Fruit fly (Drosophila melanogaster) whole organism, embryonic: ENCODE measurements around the gene CG12811.

Experiments used
- Ada2b ChIP-seq: fragments of 200-800 bp; sonication (Bioruptor generic); IDR thresholded peaks from 2 replicates; pipeline ENCODE4 v1.3.6; 2022; ENCODE audit warnings: missing biosample characterization, missing genetic modification characterization
- Asciz ChIP-seq: fragments of 200-800 bp; sonication (Bioruptor generic); optimal IDR thresholded peaks from 2 replicates; lab custom pipeline; 2017; ENCODE audit warnings: missing biosample characterization, mild to moderate bottlenecking, missing genetic modification characterization, missing genetic modification reagents
- Atf-2 ChIP-seq: fragments of 200-800 bp; sonication (Bioruptor generic); optimal IDR thresholded peaks from 2 replicates; lab custom pipeline; 2016; ENCODE audit warnings: missing biosample characterization, missing genetic modification characterization
- CG10431 ChIP-seq: fragments of 200-800 bp; sonication (Bioruptor generic); optimal IDR thresholded peaks from 3 replicates; lab custom pipeline; 2018; ENCODE audit warnings: missing biosample characterization, mild to moderate bottlenecking, missing genetic modification characterization
- CG10543 ChIP-seq: fragments of 200-800 bp; sonication (Bioruptor generic); optimal IDR thresholded peaks from 3 replicates; lab custom pipeline; 2017; ENCODE audit warnings: missing biosample characterization, mild to moderate bottlenecking, missing genetic modification characterization, moderate library complexity
- CG12071 ChIP-seq: fragments of 200-800 bp; sonication (Bioruptor generic); optimal IDR thresholded peaks from 3 replicates; lab custom pipeline; 2018; ENCODE audit warnings: missing biosample characterization, mild to moderate bottlenecking, missing genetic modification characterization
- CG13296 ChIP-seq: fragments of 200-800 bp; sonication (Bioruptor generic); optimal IDR thresholded peaks from 3 replicates; lab custom pipeline; 2018; ENCODE audit warnings: missing biosample characterization, mild to moderate bottlenecking, missing genetic modification characterization
- CG14710 ChIP-seq: fragments of 200-800 bp; sonication (Bioruptor generic); optimal IDR thresholded peaks from 3 replicates; lab custom pipeline; 2019; ENCODE audit warnings: missing biosample characterization, mild to moderate bottlenecking, missing genetic modification characterization, moderate library complexity
- CG17359 ChIP-seq: fragments of 200-800 bp; sonication (Bioruptor generic); optimal IDR thresholded peaks from 3 replicates; lab custom pipeline; 2018; ENCODE audit warnings: missing biosample characterization, mild to moderate bottlenecking, missing genetic modification characterization, moderate library complexity
- CG17361 ChIP-seq: fragments of 200-800 bp; sonication (Bioruptor generic); IDR thresholded peaks from 3 replicates; pipeline ENCODE4 v1.3.6; 2022; ENCODE audit warnings: missing biosample characterization, missing genetic modification characterization
- CG18476 ChIP-seq: fragments of 200-800 bp; sonication (Bioruptor generic); optimal IDR thresholded peaks from 2 replicates; lab custom pipeline; 2016; ENCODE audit warnings: missing biosample characterization, mild to moderate bottlenecking, missing genetic modification characterization
- CG30403 ChIP-seq: fragments of 200-800 bp; sonication (Bioruptor generic); optimal IDR thresholded peaks from 3 replicates; lab custom pipeline; 2016; ENCODE audit warnings: missing biosample characterization, missing genetic modification characterization
- CG31365 ChIP-seq: fragments of 200-800 bp; sonication (Bioruptor generic); optimal IDR thresholded peaks from 2 replicates; lab custom pipeline; 2018; ENCODE audit warnings: missing biosample characterization, mild to moderate bottlenecking, missing genetic modification characterization
- CG32532 ChIP-seq: fragments of 200-800 bp; sonication (Bioruptor generic); IDR thresholded peaks from 2 replicates; pipeline ENCODE4 v1.3.6; 2022; ENCODE audit warnings: missing biosample characterization, missing genetic modification characterization
- CG34224 ChIP-seq: fragments of 200-800 bp; sonication (Bioruptor generic); IDR thresholded peaks from 3 replicates; pipeline ENCODE4 v1.3.6; 2022; ENCODE audit warnings: missing biosample characterization, missing genetic modification characterization; ENCODE audit not compliant: partially characterized antibody
- CG34422 ChIP-seq: fragments of 200-800 bp; sonication (Bioruptor generic); IDR thresholded peaks from 3 replicates; pipeline ENCODE4 v1.3.6; 2022; ENCODE audit warnings: missing biosample characterization, missing genetic modification characterization
- CG4328 ChIP-seq: fragments of 200-800 bp; sonication (Bioruptor generic); optimal IDR thresholded peaks from 3 replicates; lab custom pipeline; 2017; ENCODE audit warnings: missing biosample characterization, missing genetic modification reagents, missing genetic modification characterization
- CG4404 ChIP-seq: fragments of 200-800 bp; sonication (Bioruptor generic); IDR thresholded peaks from 2 replicates; pipeline ENCODE4 v1.3.6; 2022; ENCODE audit warnings: missing biosample characterization, missing genetic modification characterization
- CG9797 ChIP-seq: fragments of 200-800 bp; sonication (Bioruptor generic); optimal IDR thresholded peaks from 3 replicates; lab custom pipeline; 2018; ENCODE audit warnings: missing biosample characterization, mild to moderate bottlenecking, missing genetic modification characterization
- Dbx ChIP-seq: fragments of 200-800 bp; sonication (Bioruptor generic); IDR thresholded peaks from 3 replicates; pipeline ENCODE4 v1.3.6; 2022; ENCODE audit warnings: missing biosample characterization, missing genetic modification characterization
- Gug ChIP-seq: fragments of 200-800 bp; sonication (Bioruptor generic); IDR thresholded peaks from 4 replicates; pipeline ENCODE4 v1.3.6; 2022; ENCODE audit warnings: missing biosample characterization, missing genetic modification characterization
- HHEX ChIP-seq: fragments of 200-800 bp; sonication (Bioruptor generic); optimal IDR thresholded peaks from 3 replicates; lab custom pipeline; 2017; ENCODE audit warnings: missing biosample characterization, mild to moderate bottlenecking, missing genetic modification characterization, missing genetic modification reagents
- Hmr ChIP-seq: fragments of 200-800 bp; sonication (Bioruptor generic); optimal IDR thresholded peaks from 3 replicates; lab custom pipeline; 2017; ENCODE audit warnings: mild to moderate bottlenecking, missing biosample characterization, missing genetic modification reagents, missing genetic modification characterization
- Hr3 ChIP-seq: fragments of 200-800 bp; sonication (Bioruptor generic); optimal IDR thresholded peaks from 3 replicates; lab custom pipeline; 2016; ENCODE audit warnings: missing biosample characterization, missing genetic modification characterization
- Hr51 ChIP-seq, 2 experiments: fragments of 200-800 bp; sonication (Bioruptor generic); optimal IDR thresholded peaks; 2 replicates in 1 of 2; 3 replicates in 1 of 2; lab custom pipeline; 2016 to 2018; ENCODE audit warnings: missing biosample characterization in 2 of 2, missing genetic modification characterization in 2 of 2, mild to moderate bottlenecking in 1 of 2, moderate library complexity in 1 of 2
- Mad ChIP-seq: fragments of 200-800 bp; sonication (Bioruptor generic); optimal IDR thresholded peaks from 2 replicates; lab custom pipeline; 2016; ENCODE audit warnings: missing biosample characterization, missing genetic modification characterization
- Nf-YA ChIP-seq: fragments of 200-800 bp; sonication (Bioruptor generic); IDR thresholded peaks from 2 replicates; pipeline ENCODE4 v1.3.6; 2022; ENCODE audit warnings: missing biosample characterization, missing genetic modification characterization
- Side ChIP-seq: fragments of 200-800 bp; sonication (Bioruptor generic); optimal IDR thresholded peaks from 2 replicates; lab custom pipeline; 2016; ENCODE audit warnings: missing biosample characterization, missing genetic modification characterization
- Six4 ChIP-seq: fragments of 200-800 bp; sonication (Bioruptor generic); optimal IDR thresholded peaks from 2 replicates; lab custom pipeline; 2016; ENCODE audit warnings: missing biosample characterization, missing genetic modification characterization
- Sox102F ChIP-seq: fragments of 200-800 bp; sonication (Bioruptor generic); optimal IDR thresholded peaks from 2 replicates; lab custom pipeline; 2018; ENCODE audit warnings: missing biosample characterization, mild to moderate bottlenecking, missing genetic modification characterization, moderate library complexity
- bowl ChIP-seq: fragments of 200-800 bp; sonication (Bioruptor generic); IDR thresholded peaks from 2 replicates; pipeline ENCODE4 v1.3.6; 2022; ENCODE audit warnings: missing biosample characterization, missing genetic modification characterization
- cas ChIP-seq: fragments of 200-800 bp; sonication (Bioruptor generic); IDR thresholded peaks from 2 replicates; pipeline ENCODE4 v1.3.6; 2022; ENCODE audit warnings: missing biosample characterization, missing genetic modification characterization
- crc ChIP-seq: fragments of 200-800 bp; sonication (Bioruptor generic); optimal IDR thresholded peaks from 2 replicates; lab custom pipeline; 2016; ENCODE audit warnings: missing biosample characterization, missing genetic modification characterization
- croc ChIP-seq: fragments of 200-800 bp; sonication (Bioruptor generic); conservative IDR thresholded peaks from 3 replicates; pipeline ENCODE4 v1.3.6; 2022; ENCODE audit warnings: missing biosample characterization, missing genetic modification characterization
- fu2 ChIP-seq: fragments of 200-800 bp; sonication (Bioruptor generic); optimal IDR thresholded peaks from 2 replicates; lab custom pipeline; 2016; ENCODE audit warnings: missing biosample characterization, missing genetic modification characterization
- grn ChIP-seq: fragments of 200-800 bp; sonication (Bioruptor generic); optimal IDR thresholded peaks from 3 replicates; lab custom pipeline; 2017; ENCODE audit warnings: missing biosample characterization, missing genetic modification characterization
- lmd ChIP-seq: fragments of 200-800 bp; sonication (Bioruptor generic); IDR thresholded peaks from 2 replicates; pipeline ENCODE4 v1.3.6; 2022; ENCODE audit warnings: missing biosample characterization, missing genetic modification characterization
- luna ChIP-seq: fragments of 200-800 bp; sonication (Bioruptor generic); optimal IDR thresholded peaks from 2 replicates; lab custom pipeline; 2016; ENCODE audit warnings: missing biosample characterization, missing genetic modification characterization
- nerfin-2 ChIP-seq: fragments of 200-800 bp; sonication (Bioruptor generic); IDR thresholded peaks from 2 replicates; pipeline ENCODE4 v1.3.6; 2022; ENCODE audit warnings: missing biosample characterization, missing genetic modification characterization; ENCODE audit not compliant: partially characterized antibody
- pan ChIP-seq, 4 experiments: fragments of >200 bp in 3 of 4; fragments of 200-800 bp in 1 of 4; sonication (Bioruptor generic) in 1 of 4; optimal IDR thresholded peaks in 3 of 4; IDR thresholded peaks in 1 of 4; 2 replicates each; pipeline versions ENCODE4 v1.3.6 to Lab custom; 2017 to 2022; ENCODE audit warnings: missing biosample characterization in 2 of 4, missing genetic modification characterization in 2 of 4, mixed read lengths in 1 of 4
- pita ChIP-seq: fragments of 200-800 bp; sonication (Bioruptor generic); optimal IDR thresholded peaks from 2 replicates; lab custom pipeline; 2017; ENCODE audit warnings: missing biosample characterization, mild to moderate bottlenecking, missing genetic modification characterization
- psq ChIP-seq: fragments of 200-800 bp; sonication (Bioruptor generic); optimal IDR thresholded peaks from 2 replicates; lab custom pipeline; 2017; ENCODE audit warnings: missing biosample characterization, missing genetic modification characterization
- pum ChIP-seq: fragments of 200-800 bp; sonication (Bioruptor generic); optimal IDR thresholded peaks from 2 replicates; lab custom pipeline; 2016; ENCODE audit warnings: missing biosample characterization, missing genetic modification characterization
- pzg ChIP-seq: fragments of 200-800 bp; sonication (Bioruptor generic); optimal IDR thresholded peaks from 3 replicates; lab custom pipeline; 2018; ENCODE audit warnings: missing biosample characterization, mild to moderate bottlenecking, missing genetic modification characterization, moderate library complexity
- repo ChIP-seq: fragments of 200-800 bp; sonication (Bioruptor generic); optimal IDR thresholded peaks from 2 replicates; lab custom pipeline; 2016; ENCODE audit warnings: missing biosample characterization, missing genetic modification characterization
- slp2 ChIP-seq: fragments of 200-800 bp; sonication (Bioruptor generic); optimal IDR thresholded peaks from 2 replicates; lab custom pipeline; 2016; ENCODE audit warnings: missing biosample characterization, missing genetic modification characterization
- sr ChIP-seq: fragments of 200-800 bp; sonication (Bioruptor generic); IDR thresholded peaks from 3 replicates; pipeline ENCODE4 v1.3.6; 2022; ENCODE audit warnings: missing biosample characterization, missing genetic modification characterization
- stwl ChIP-seq: fragments of 200-800 bp; sonication (Bioruptor generic); optimal IDR thresholded peaks from 3 replicates; lab custom pipeline; 2018; ENCODE audit warnings: missing biosample characterization, mild to moderate bottlenecking, missing genetic modification characterization, moderate library complexity
- tna ChIP-seq: fragments of 200-800 bp; sonication (Bioruptor generic); IDR thresholded peaks from 2 replicates; pipeline ENCODE4 v1.3.6; 2022; ENCODE audit warnings: missing biosample characterization, missing genetic modification characterization; ENCODE audit not compliant: partially characterized antibody
- usp ChIP-seq: fragments of >200 bp; optimal IDR thresholded peaks from 2 replicates; lab custom pipeline; 2017; ENCODE audit warnings: missing biosample characterization, missing genetic modification characterization
- wdn ChIP-seq: fragments of 200-800 bp; sonication (Bioruptor generic); IDR thresholded peaks from 2 replicates; pipeline ENCODE4 v1.3.6; 2022; ENCODE audit warnings: missing biosample characterization, missing genetic modification characterization
- zfh2 ChIP-seq: fragments of 200-800 bp; sonication (Bioruptor generic); optimal IDR thresholded peaks from 2 replicates; lab custom pipeline; 2016; ENCODE audit warnings: missing biosample characterization, missing genetic modification characterization

The CG12811 gene

DNA sequence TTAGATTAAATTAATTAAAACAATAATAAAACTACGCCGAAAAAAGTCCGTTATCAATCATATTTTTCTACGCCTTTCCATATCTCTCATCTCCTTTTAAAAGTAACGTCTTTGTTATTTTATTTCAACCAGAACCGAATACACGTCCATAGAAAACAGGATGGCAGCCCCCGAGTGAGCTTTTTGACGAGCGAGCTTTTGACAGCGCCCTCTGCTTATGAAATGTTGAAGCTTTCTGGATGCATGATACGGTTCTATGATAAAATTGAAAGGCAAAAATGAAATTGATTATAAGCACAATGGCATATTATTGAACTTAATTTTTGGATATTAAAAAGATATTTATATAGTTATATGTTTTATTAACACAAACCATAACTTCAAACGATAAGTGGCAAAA, 28.1 kb upstream of the CG12811 start (continued):
- no peak for TF ChIP-seq stwl (tag; lab: Kevin White, UChicago)
- TF ChIP-seq CG17361: no peak
- no peak for TF ChIP-seq lmd (GFP tag; lab: Robert Waterston, UW)
- TF ChIP-seq pita (GFP tag; lab: Kevin White, UChicago): no peak
- TF ChIP-seq Atf-2 (GFP tag; lab: Kevin White, UChicago): no peak
- TF ChIP-seq CG4328 (GFP tag; lab: Kevin White, UChicago): no peak
- TF ChIP-seq pan (optimal IDR thresholded peaks at IDR 0.05; lab: Kevin White, UChicago): no peak
- no peak for TF ChIP-seq pan (GFP tag; optimal IDR thresholded peaks at IDR 0.05 in 1 of 2, IDR thresholded peaks at IDR 0.05 in 1 of 2)
- TF ChIP-seq CG34224 (GFP tag; lab: Robert Waterston, UW): no peak
- no peak for TF ChIP-seq Hr3
- no peak for TF ChIP-seq Side (GFP tag; lab: Kevin White, UChicago)
- TF ChIP-seq Mad (GFP tag; lab: Kevin White, UChicago): no peak
- TF ChIP-seq Hmr: peak; percentile 37
- no peak for TF ChIP-seq fu2 (GFP tag; lab: Kevin White, UChicago)
- no peak for TF ChIP-seq slp2
- TF ChIP-seq HHEX (GFP tag; lab: Kevin White, UChicago): no peak
- no peak for TF ChIP-seq psq (GFP tag; lab: Kevin White, UChicago)
- TF ChIP-seq CG14710: no peak
- peak; percentile 7; the same call in 1 of the 2 replicates for TF ChIP-seq nerfin-2 (GFP tag; lab: Robert Waterston, UW)
- no peak for TF ChIP-seq CG4404 (GFP tag; lab: Robert Waterston, UW)
- no peak for TF ChIP-seq cas
- no peak for TF ChIP-seq crc (GFP tag; lab: Kevin White, UChicago)
- TF ChIP-seq grn (GFP tag; lab: Kevin White, UChicago): peak; percentile 33
- TF ChIP-seq bowl (GFP tag; lab: Robert Waterston, UW): no peak
- peak; percentile 29 for TF ChIP-seq pzg
- no peak for TF ChIP-seq Gug (GFP tag; lab: Robert Waterston, UW)
- TF ChIP-seq zfh2 (GFP tag; lab: Kevin White, UChicago): no peak
- TF ChIP-seq Ada2b: no peak
- TF ChIP-seq tna (GFP tag; lab: Robert Waterston, UW): no peak
- TF ChIP-seq CG18476: no peak
- no peak for TF ChIP-seq CG34422 (GFP tag; lab: Robert Waterston, UW)
- TF ChIP-seq CG10543 (GFP tag; lab: Kevin White, UChicago): no peak
- TF ChIP-seq CG9797 (GFP tag; lab: Kevin White, UChicago): no peak
- no peak for TF ChIP-seq croc (GFP tag; lab: Robert Waterston, UW)
- TF ChIP-seq luna (GFP tag; lab: Kevin White, UChicago): no peak
- no peak for TF ChIP-seq sr (GFP tag; lab: Robert Waterston, UW)
- TF ChIP-seq Asciz (GFP tag; lab: Kevin White, UChicago): no peak
- TF ChIP-seq CG10431 (GFP tag; lab: Kevin White, UChicago): no peak
- peak; percentile 27; the same call in 1 of the 2 replicates for TF ChIP-seq CG32532 (GFP tag; lab: Robert Waterston, UW)
- TF ChIP-seq pum (GFP tag; lab: Kevin White, UChicago): no peak
- no peak for TF ChIP-seq wdn (GFP tag; lab: Robert Waterston, UW)
- TF ChIP-seq CG17359 (tag; lab: Kevin White, UChicago): no peak
- no peak for TF ChIP-seq Nf-YA (GFP tag; lab: Robert Waterston, UW)
- TF ChIP-seq Sox102F (GFP tag; lab: Kevin White, UChicago): no peak
- no peak for TF ChIP-seq CG31365 (tag; lab: Kevin White, UChicago)
- no peak for TF ChIP-seq CG13296 (GFP tag; lab: Kevin White, UChicago)
- TF ChIP-seq usp: no peak
- TF ChIP-seq Dbx (GFP tag; lab: Robert Waterston, UW): no peak
- no peak for TF ChIP-seq CG12071 (GFP tag; lab: Kevin White, UChicago)
- TF ChIP-seq CG30403 (GFP tag; lab: Kevin White, UChicago): no peak
- TF ChIP-seq repo (GFP tag; lab: Kevin White, UChicago): no peak
- no peak for TF ChIP-seq Six4
- TF ChIP-seq Hr51 (GFP tag; optimal IDR thresholded peaks at IDR 0.05; lab: Kevin White, UChicago): no peak
